Worm (Caenorhabditis elegans) whole organism, midembryonic: ENCODE measurements around the gene eor-2.
A peak's percentile ranks its signal among the peaks of the same experiment; 100 is the strongest.

Experiments used
- T22C8.4 ChIP-seq: fragments of 200-800 bp; sonication (Bioruptor generic); IDR thresholded peaks from 2 replicates; pipeline ENCODE4 v1.3.6; 2022; ENCODE audit warnings: missing genetic modification characterization, missing compliant biosample characterization
- cog-1 ChIP-seq: sonication (generic microtip); optimal IDR thresholded peaks from 2 replicates; lab custom pipeline; 2016; ENCODE audit warnings: missing genetic modification characterization, missing compliant biosample characterization
- flt-1 ChIP-seq: fragments of 200-800 bp; sonication (Bioruptor generic); IDR thresholded peaks from 2 replicates; pipeline ENCODE4 v1.3.6; 2022; ENCODE audit warnings: missing genetic modification characterization, missing compliant biosample characterization
- klf-2 ChIP-seq: fragments of 200-800 bp; sonication (Bioruptor generic); conservative IDR thresholded peaks from 2 replicates; pipeline ENCODE4 v1.3.6; 2022; ENCODE audit warnings: missing genetic modification reagents, missing genetic modification characterization, missing compliant biosample characterization
- med-1 ChIP-seq: sonication (generic microtip); optimal IDR thresholded peaks from 2 replicates; lab custom pipeline; 2017; ENCODE audit warnings: missing genetic modification characterization, mild to moderate bottlenecking, missing compliant biosample characterization, antibody characterized with exemption, missing genetic modification reagents; ENCODE audit not compliant: insufficient read depth
- ref-1 ChIP-seq: fragments of 200-800 bp; sonication (Bioruptor generic); conservative IDR thresholded peaks from 2 replicates; pipeline ENCODE4 v1.3.6; 2022; ENCODE audit warnings: missing genetic modification reagents, missing genetic modification characterization, missing compliant biosample characterization
- tab-1 ChIP-seq: fragments of 200-800 bp; sonication (Bioruptor generic); IDR thresholded peaks from 2 replicates; pipeline ENCODE4 v1.3.6; 2022; ENCODE audit warnings: missing genetic modification characterization, missing compliant biosample characterization
- ztf-23 ChIP-seq: fragments of 200-800 bp; sonication (Bioruptor generic); IDR thresholded peaks from 2 replicates; pipeline ENCODE4 v1.3.6; 2022; ENCODE audit warnings: missing genetic modification reagents, missing genetic modification characterization, missing compliant biosample characterization
- ztf-29 ChIP-seq: fragments of 200-800 bp; sonication (Bioruptor generic); IDR thresholded peaks from 2 replicates; pipeline ENCODE4 v1.3.6; 2022; ENCODE audit warnings: missing genetic modification reagents, missing genetic modification characterization, missing compliant biosample characterization

eor-2 gene

DNA sequence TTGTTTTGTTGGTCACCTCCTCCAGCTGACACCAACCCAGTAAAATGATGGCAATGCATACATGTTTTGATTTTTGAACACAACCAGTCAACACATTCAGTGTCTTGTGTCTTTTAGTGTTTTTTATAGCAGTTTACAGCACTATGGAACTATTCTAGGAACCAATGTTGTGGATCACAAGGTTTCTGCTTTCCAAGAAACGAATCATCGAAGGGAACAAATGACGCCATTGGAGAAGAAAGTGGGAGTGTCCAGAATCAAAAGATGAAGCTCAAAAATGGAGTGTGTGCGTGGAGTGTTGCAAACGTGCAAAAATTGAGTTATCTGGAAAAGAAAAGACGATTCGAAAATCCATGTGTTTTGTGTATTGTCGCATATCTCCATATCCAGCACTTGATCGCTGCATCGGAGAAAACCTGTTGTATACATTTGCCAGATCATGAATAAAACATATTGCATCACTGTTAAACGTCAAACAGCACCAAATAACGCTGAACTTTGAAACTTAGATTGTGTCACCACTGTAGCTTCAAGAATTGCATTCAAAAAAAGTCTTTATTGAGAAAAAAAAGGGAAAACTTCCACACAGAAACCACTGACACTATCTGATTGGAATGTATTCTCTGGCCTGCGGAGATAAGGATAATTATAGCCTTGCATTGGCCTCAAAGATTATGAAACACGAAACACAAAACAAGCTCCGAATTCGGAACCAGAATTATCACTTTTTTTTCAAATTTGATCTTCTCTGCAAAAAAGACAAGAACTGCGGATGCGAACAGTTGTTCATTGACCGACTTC lies 40.3 kb upstream of the eor-2 start:
- no peak for TF ChIP-seq tab-1
- TF ChIP-seq med-1, result no peak
- TF ChIP-seq ztf-23 (GFP tag; lab: Robert Waterston, UW), result no peak
- TF ChIP-seq ztf-29 (GFP tag; lab: Robert Waterston, UW), result no peak
- TF ChIP-seq klf-2 (GFP tag; lab: Robert Waterston, UW), result no peak
- TF ChIP-seq cog-1 (tag; lab: Kevin White, UChicago), result no peak
- no peak for TF ChIP-seq flt-1
- TF ChIP-seq ref-1, result no peak
- TF ChIP-seq T22C8.4, result no peak

DNA sequence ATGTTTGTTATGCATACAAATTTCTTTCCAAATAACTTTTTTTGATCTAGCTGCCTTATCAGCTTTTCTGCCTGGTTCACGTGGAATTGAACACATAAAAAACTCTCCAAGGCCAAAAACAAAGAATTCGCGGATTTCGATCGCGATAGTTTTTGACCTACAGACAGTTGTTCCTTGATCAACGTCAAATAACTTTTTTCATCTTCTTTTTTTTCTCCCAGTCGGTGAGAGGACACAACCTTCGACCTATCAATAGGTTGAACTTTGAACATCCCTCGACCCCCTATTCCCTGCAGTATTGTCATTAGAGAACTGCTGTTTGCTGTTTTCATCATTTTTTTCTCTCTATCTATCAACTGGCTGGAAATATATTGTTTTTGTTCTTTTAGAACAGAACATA lies 39.0 kb upstream of the eor-2 start:
- TF ChIP-seq med-1, result no peak
- TF ChIP-seq cog-1 (tag; lab: Kevin White, UChicago), result no peak
- no peak for TF ChIP-seq ztf-29 (GFP tag; lab: Robert Waterston, UW)
- no peak for TF ChIP-seq klf-2 (GFP tag; lab: Robert Waterston, UW)
- TF ChIP-seq flt-1, result no peak
- no peak for TF ChIP-seq ref-1
- TF ChIP-seq ztf-23 (GFP tag; lab: Robert Waterston, UW), result no peak
- no peak for TF ChIP-seq T22C8.4
- TF ChIP-seq tab-1, result no peak

DNA sequence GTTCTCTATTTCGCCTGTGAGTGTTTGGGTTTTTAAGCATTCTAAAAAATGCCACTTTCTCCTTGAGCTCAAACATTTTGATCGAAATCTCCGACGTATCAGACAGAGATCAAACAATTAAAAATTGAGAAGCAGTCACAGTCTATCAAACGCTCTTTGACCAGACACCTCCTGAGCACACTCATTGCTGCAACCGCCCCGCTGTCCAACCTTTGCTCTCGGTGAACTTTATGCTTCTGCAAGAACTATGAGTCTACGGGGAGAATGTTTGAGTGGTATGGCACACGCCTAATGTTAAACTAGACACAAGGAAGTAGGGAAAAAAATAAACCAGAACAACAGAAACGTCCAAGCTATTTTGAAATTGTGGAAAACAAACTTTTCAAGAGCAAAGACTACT lies 37.6 kb upstream of the eor-2 start:
- TF ChIP-seq tab-1 (no peak), ztf-29 (GFP tag; lab: Robert Waterston, UW) (no peak), ref-1 (no peak), flt-1 (no peak), ztf-23 (GFP tag; lab: Robert Waterston, UW) (no peak), T22C8.4 (no peak), cog-1 (tag; lab: Kevin White, UChicago) (no peak), med-1 (no peak), klf-2 (GFP tag; lab: Robert Waterston, UW) (no peak)

DNA sequence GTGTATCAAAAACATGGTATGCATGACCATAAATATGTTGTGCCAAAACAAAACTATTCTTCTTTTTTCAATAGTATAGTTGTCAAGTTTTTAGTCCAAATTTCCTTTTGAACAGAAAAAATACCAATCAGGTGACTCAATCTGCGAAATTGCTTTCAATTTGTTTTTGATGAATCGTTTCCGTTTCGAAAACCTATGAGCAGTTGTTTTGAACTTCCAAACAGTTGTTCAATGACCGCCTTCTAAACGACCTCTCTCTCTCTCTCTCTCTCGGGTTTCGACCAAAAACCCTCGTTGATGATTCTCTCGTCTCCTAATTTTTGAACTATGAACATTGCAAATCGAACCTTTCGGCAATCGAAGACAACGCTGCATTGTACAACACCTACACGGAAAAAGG lies 36.8 kb upstream of the eor-2 start:
- no peak for TF ChIP-seq ztf-29 (GFP tag; lab: Robert Waterston, UW)
- no peak for TF ChIP-seq med-1

DNA sequence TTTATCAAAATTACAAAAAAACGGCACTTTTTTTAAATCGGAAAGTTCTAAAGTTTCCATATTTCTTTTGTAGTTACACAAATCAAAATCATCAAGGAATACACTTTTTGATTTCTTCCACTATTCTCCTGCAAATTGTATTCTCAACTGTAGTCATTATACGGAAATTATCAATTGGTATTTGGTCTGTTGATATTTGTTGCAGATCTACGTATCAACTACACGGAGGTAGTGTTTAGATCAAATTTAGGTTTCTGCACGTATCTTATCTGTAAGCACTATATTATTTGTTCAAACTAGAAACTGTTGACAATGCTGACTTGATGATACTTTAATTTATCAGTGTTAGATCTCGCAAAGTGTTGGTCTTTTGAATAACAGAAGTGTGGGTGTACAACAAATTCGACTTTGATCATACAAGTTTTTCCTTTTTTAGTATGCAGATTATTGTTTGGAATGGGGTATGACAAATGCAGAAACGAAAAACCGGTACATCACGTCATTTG lies 34.5 kb upstream of the eor-2 start:
- TF ChIP-seq flt-1 (no peak), tab-1 (no peak), ztf-23 (GFP tag; lab: Robert Waterston, UW) (no peak), cog-1 (tag; lab: Kevin White, UChicago) (no peak)

DNA sequence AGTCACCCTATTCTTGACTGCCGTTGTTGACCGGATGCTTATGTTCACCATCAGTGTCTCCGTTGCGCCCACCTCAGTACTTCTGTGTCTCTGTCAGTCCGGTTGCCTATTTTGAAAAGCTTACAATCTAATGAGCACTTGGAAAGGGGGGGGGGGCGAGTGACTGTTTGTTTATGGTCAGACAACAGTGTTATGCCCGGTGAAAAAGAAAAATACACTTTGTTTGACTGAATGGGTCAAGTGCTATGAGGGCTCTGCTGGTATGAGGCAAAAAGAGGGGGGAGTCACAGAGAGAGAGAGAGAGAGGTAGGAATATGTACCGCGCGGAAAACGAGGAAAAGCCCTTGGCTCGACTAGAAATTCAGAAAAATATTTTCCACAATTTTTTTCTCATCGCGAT lies 31.5 kb upstream of the eor-2 start:
- TF ChIP-seq klf-2 (GFP tag; lab: Robert Waterston, UW) (no peak), ztf-29 (GFP tag; lab: Robert Waterston, UW) (no peak), med-1 (no peak), flt-1 (no peak), ztf-23 (GFP tag; lab: Robert Waterston, UW) (no peak), cog-1 (tag; lab: Kevin White, UChicago) (no peak), T22C8.4 (no peak), ref-1 (no peak), tab-1 (no peak)

DNA sequence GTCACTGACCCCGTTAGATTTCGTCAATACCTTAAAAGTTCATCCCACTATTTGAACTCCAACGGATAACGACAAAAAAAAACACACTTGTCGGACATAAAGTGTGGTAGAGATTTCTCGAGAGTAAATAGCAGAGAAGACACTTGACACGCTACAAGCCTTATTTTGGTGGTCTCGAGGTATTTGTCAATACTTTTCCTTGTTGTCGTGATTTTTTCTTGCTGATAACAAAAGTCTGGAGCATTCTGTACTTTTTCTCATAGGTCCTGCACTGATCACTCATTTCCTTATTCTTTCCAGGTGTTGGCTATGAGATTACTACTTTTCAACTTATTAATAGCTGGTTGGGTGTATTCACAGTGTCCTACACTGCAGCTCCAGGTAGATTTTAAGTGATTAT lies 30.4 kb upstream of the eor-2 start, which contains the start of gene lron-1:
Gene lron-1, plus strand, starts transcription at position 301 of the 400 bp plus-strand sequence.
- TF ChIP-seq flt-1, result no peak
- TF ChIP-seq tab-1, result no peak

DNA sequence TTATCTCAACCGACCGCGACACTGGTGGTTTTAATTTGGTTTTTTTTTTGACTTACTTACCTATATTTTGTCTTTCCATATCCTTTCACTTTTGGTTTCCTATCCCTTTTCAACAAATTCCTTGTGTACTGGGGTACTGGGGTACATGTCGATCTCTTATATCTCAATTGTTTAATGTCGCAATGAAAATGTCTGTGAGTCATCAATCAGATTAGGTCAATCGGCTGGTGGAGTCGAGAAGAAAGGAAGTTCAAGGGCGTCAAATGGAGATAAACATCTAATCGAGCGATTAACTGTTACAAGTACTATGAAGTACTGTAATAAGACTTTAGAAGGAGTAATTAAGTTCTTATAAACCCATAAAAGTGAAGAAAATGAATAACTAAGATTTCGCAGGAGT lies 26.9 kb upstream of the eor-2 start:
- TF ChIP-seq ztf-29 (GFP tag; lab: Robert Waterston, UW) (no peak), klf-2 (GFP tag; lab: Robert Waterston, UW) (no peak), T22C8.4 (no peak), cog-1 (tag; lab: Kevin White, UChicago) (no peak), flt-1 (no peak), ref-1 (no peak), med-1 (no peak), tab-1 (no peak), ztf-23 (GFP tag; lab: Robert Waterston, UW) (no peak)

DNA sequence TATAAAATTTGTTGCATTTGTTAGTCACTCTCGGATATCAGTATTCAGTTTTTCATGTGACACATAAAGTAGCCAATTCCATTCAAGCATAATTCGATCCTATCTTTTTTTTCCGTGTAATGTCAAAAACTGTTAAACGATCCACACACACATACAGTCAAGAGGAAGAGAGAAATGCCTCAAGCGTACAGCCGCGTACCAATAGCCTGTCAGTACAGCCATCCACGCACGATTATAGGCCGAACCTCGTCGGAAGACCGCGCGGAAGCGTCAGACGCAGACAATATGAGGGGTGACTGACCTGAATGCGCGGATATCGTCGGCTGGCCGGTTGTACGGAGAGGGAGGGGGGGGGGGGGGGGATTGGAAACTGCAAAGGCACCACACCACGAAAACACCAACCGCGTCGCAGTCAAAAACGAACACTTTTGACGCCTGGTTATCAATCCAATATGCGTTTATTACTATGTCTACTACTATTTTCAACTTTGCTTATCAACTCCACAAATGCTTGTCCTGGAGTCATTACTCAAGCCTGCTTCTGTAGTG lies 25.2 kb upstream of the eor-2 start, which contains the start of gene let-4:
Gene let-4, plus strand, starts transcription at position 357 of the 549 bp plus-strand sequence.
- TF ChIP-seq tab-1 (0 out of 2 replicates have a peak, but pooled peaks have one; percentile 35), ztf-29 (GFP tag; lab: Robert Waterston, UW) (no peak), flt-1 (peak; percentile 10; the same call in 1 of the 2 replicates), ref-1 (no peak), med-1 (no peak)

DNA sequence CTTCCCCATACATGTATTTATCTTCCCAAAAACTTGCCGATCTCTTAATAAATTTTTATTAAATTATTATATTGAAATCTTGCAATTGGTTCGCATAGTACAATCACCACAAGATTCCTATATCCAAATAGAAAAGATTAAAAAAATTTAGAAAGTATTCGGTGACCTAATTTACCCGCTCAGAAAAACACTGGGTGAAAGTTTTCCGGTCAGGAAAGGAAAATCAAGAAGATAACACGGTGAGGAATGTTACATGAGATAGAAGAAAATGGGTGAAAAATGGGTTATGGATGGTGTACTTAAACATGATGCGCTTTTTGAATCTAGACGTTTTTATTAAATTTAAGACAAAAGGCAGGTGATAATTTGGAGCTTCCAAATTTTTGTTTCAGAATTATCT lies 22.0 kb upstream of the eor-2 start:
- TF ChIP-seq T22C8.4 (no peak), med-1 (no peak), ztf-29 (GFP tag; lab: Robert Waterston, UW) (no peak), tab-1 (no peak), ref-1 (no peak), cog-1 (tag; lab: Kevin White, UChicago) (no peak)

DNA sequence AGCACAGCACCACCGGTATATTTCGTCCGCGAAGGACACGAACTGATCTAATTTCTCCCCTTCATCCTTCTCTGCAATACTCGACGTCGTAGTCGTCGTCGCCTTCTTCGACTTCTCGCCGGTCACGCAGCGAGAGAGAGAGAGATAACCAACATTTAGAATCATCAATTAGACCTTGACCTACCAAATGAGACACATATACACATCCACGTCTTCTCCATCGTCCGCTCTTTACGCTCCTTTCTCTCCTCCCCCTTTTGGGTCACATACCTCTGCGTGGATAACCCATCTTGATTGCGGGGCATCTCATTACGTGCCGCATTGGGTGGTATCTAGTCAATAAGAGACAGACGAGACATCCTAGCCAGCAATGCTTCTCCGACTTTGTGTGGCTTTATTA lies 21.4 kb upstream of the eor-2 start, which contains the start of gene sym-1:
Gene sym-1, plus strand, starts transcription at position 194 of the 400 bp plus-strand sequence.
- TF ChIP-seq med-1, result no peak
- TF ChIP-seq T22C8.4, result no peak
- no peak for TF ChIP-seq cog-1 (tag; lab: Kevin White, UChicago)
- TF ChIP-seq flt-1, result no peak
